Worm (Caenorhabditis elegans): Measurements from ENCODE around the gene F26F4.5.

- TF ChIP-seq aly-2 (tag; optimal IDR thresholded peaks at IDR 0.05) (no peak), ama-1 (optimal IDR thresholded peaks at IDR 0.05) (no peak), elt-3 (tag; optimal IDR thresholded peaks at IDR 0.05) (no peak)
Observed at ce11 chrIII:4870478-4870877, 20.6 kb downstream of the F26F4.5 start, which contains the start of gene gipc-1.
